Fruit fly (Drosophila melanogaster): ENCODE results near the gene Rca1.

Rca1 gene

DNA sequence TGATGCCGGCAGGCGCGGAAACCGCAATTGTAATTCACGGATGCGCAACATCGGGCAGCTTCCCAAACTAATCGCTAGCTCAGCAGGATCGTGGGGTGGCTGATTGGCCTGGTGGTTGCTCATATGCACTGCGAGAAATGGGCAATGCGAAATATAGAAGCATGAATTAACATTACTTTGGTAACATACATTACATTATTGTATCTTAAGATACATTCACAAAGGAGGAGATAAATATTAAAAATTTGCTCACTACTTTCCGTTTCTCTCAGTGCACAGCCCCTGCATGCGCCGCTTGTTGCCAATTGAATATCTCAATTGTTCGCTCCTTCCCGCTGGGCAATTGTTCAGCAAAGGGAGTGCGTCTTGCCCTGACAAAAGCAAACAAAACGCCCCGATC is 10.8 kb upstream of the Rca1 start (continued):
- TF ChIP-seq CG1832 (GFP tag; optimal IDR thresholded peaks at IDR 0.05) (no peak), CG3407 (GFP tag; optimal IDR thresholded peaks at IDR 0.05) (peak; percentile 65), CG6765 (GFP tag; optimal IDR thresholded peaks at IDR 0.05) (no peak), pzg (GFP tag; optimal IDR thresholded peaks at IDR 0.05) (no peak), ara (GFP tag; IDR thresholded peaks at IDR 0.05) (peak; percentile 91), Rfx (GFP tag; IDR thresholded peaks at IDR 0.05) (peak; percentile 55; the same call in 1 of the 2 replicates), CG30020 (tag; optimal IDR thresholded peaks at IDR 0.05) (no peak), Jarid2 (GFP tag; optimal IDR thresholded peaks at IDR 0.05) (peak; percentile 44), gt (GFP tag; IDR thresholded peaks at IDR 0.05) (peak; percentile 49; the same call in 1 of the 2 replicates), CG14441 (GFP tag; IDR thresholded peaks at IDR 0.05) (peak; percentile 50; the same call in 1 of the 2 replicates), MESR4 (GFP tag; optimal IDR thresholded peaks at IDR 0.05) (no peak), unpg (GFP tag; optimal IDR thresholded peaks at IDR 0.05) (peak; percentile 78), CG9797 (GFP tag; optimal IDR thresholded peaks at IDR 0.05) (peak; percentile 11), Ets97D (GFP tag; optimal IDR thresholded peaks at IDR 0.05) (no peak), Hand (GFP tag; optimal IDR thresholded peaks at IDR 0.05) (no peak), cato (GFP tag; optimal IDR thresholded peaks at IDR 0.05; ENCODE audit: borderline replicate concordance) (peak; percentile 22), Bteb2 (GFP tag; optimal IDR thresholded peaks at IDR 0.05) (no peak), CG14667 (GFP tag; IDR thresholded peaks at IDR 0.05) (peak; percentile 72), Gug (GFP tag; IDR thresholded peaks at IDR 0.05) (peak; percentile 60; the same call in 2 of the 4 replicates), zf30C (GFP tag; optimal IDR thresholded peaks at IDR 0.05) (peak; percentile 89), al (GFP tag; IDR thresholded peaks at IDR 0.05) (no peak), CG11504 (tag; optimal IDR thresholded peaks at IDR 0.05) (peak; percentile 75), Hmr (GFP tag; optimal IDR thresholded peaks at IDR 0.05) (no peak), CG13123 (GFP tag; optimal IDR thresholded peaks at IDR 0.05) (peak; percentile 41), tna (GFP tag; IDR thresholded peaks at IDR 0.05; ENCODE audit: partially characterized antibody) (no peak), CG11723 (GFP tag; optimal IDR thresholded peaks at IDR 0.05) (peak; percentile 55), fru (optimal IDR thresholded peaks at IDR 0.05) (no peak), sens-2 (GFP tag; IDR thresholded peaks at IDR 0.05) (peak; percentile 95), run (tag; optimal IDR thresholded peaks at IDR 0.05) (peak; percentile 45), CG13894 (tag; optimal IDR thresholded peaks at IDR 0.05) (no peak), CrebB (tag; optimal IDR thresholded peaks at IDR 0.05) (peak; percentile 18), B-H1 (GFP tag; IDR thresholded peaks at IDR 0.05) (peak; percentile 42; the same call in 2 of the 3 replicates), exex (tag; optimal IDR thresholded peaks at IDR 0.05) (no peak), ssp (GFP tag; IDR thresholded peaks at IDR 0.05) (peak; percentile 65), HLH3B (GFP tag; IDR thresholded peaks at IDR 0.05) (peak; percentile 74), Ptx1 (GFP tag; IDR thresholded peaks at IDR 0.05) (peak; percentile 70), Fer2 (tag; optimal IDR thresholded peaks at IDR 0.05) (no peak), fd3F (GFP tag; optimal IDR thresholded peaks at IDR 0.05) (no peak), fd102C (GFP tag; optimal IDR thresholded peaks at IDR 0.05) (peak; percentile 73), CG4424 (GFP tag; optimal IDR thresholded peaks at IDR 0.05) (peak; percentile 80), CG7963 (GFP tag; IDR thresholded peaks at IDR 0.05; ENCODE audit: partially characterized antibody) (no peak), lmd (GFP tag; IDR thresholded peaks at IDR 0.05) (peak; percentile 75), bsh (GFP tag; optimal IDR thresholded peaks at IDR 0.05) (peak in 1 of 2 experiments; percentile 92), CG2678 (tag; optimal IDR thresholded peaks at IDR 0.05) (no peak), CG3847 (GFP tag; IDR thresholded peaks at IDR 0.05) (peak; percentile 33; the same call in 1 of the 2 replicates), ab (GFP tag; optimal IDR thresholded peaks at IDR 0.05) (no peak), CG18476 (GFP tag; optimal IDR thresholded peaks at IDR 0.05) (peak; percentile 65), CG13624 (GFP tag; optimal IDR thresholded peaks at IDR 0.05) (peak; percentile 42), Hr51 (GFP tag; optimal IDR thresholded peaks at IDR 0.05) (peak; percentile 40 to 64), CG7987 (GFP tag; optimal IDR thresholded peaks at IDR 0.05) (no peak)

All from whole organism, embryonic.